Worm (Caenorhabditis elegans) whole organism, L1 larva: ENCODE measurements around the gene F22B3.5.

Source experiments
- aly-2 ChIP-seq: fragments of 150-350 bp; optimal IDR thresholded peaks from 2 replicates; lab custom pipeline; 2014; ENCODE audit warnings: missing biosample characterization, missing genetic modification characterization
- elt-2 ChIP-seq: sonication (generic microtip); optimal IDR thresholded peaks from 2 replicates; lab custom pipeline; 2016; ENCODE audit warnings: missing genetic modification characterization, mild to moderate bottlenecking, inconsistent platforms, missing compliant biosample characterization, missing genetic modification reagents
- fkh-10 ChIP-seq: sonication (generic microtip); optimal IDR thresholded peaks from 2 replicates; lab custom pipeline; 2017; ENCODE audit warnings: missing biosample characterization, missing genetic modification reagents, missing genetic modification characterization
- fos-1 ChIP-seq: fragments of 150-350 bp; optimal IDR thresholded peaks from 2 replicates; lab custom pipeline; 2014; ENCODE audit warnings: missing biosample characterization, missing genetic modification characterization
- lin-15B ChIP-seq: fragments of 150-350 bp; sonication (generic microtip); optimal IDR thresholded peaks from 3 replicates; lab custom pipeline; 2014; ENCODE audit warnings: missing biosample characterization, missing genetic modification characterization
- lsy-2 ChIP-seq, 2 experiments: fragments of 150-350 bp; optimal IDR thresholded peaks; 2 replicates each; lab custom pipeline; 2014; ENCODE audit warnings: missing biosample characterization in 2 of 2, missing genetic modification characterization in 2 of 2
- mdl-1 ChIP-seq, 2 experiments: fragments of 150-350 bp; optimal IDR thresholded peaks; 2 replicates each; lab custom pipeline; 2014 to 2017; ENCODE audit warnings: missing biosample characterization in 2 of 2, missing genetic modification characterization in 2 of 2, inconsistent platforms in 1 of 2
- snpc-4 ChIP-seq: fragments of 150-350 bp; optimal IDR thresholded peaks from 2 replicates; lab custom pipeline; 2014; ENCODE audit warnings: missing biosample characterization, missing genetic modification characterization
- sox-4 ChIP-seq: sonication (generic microtip); optimal IDR thresholded peaks from 2 replicates; lab custom pipeline; 2016; ENCODE audit warnings: missing genetic modification characterization, missing compliant biosample characterization
- unc-62 ChIP-seq: fragments of 150-350 bp; optimal IDR thresholded peaks from 2 replicates; lab custom pipeline; 2014; ENCODE audit warnings: missing biosample characterization, missing genetic modification reagents, missing genetic modification characterization
- vab-15 ChIP-seq: sonication (generic microtip); optimal IDR thresholded peaks from 2 replicates; lab custom pipeline; 2017; ENCODE audit warnings: missing genotype, mild to moderate bottlenecking, missing genetic modification characterization, missing compliant biosample characterization

- TF ChIP-seq elt-2 (no peak), lsy-2 (tag; optimal IDR thresholded peaks at IDR 0.05; lab: Kevin White, UChicago) (no peak), mdl-1 (tag; optimal IDR thresholded peaks at IDR 0.05; lab: Kevin White, UChicago) (no peak), aly-2 (tag; lab: Kevin White, UChicago) (no peak), snpc-4 (tag; lab: Kevin White, UChicago) (no peak), vab-15 (tag; lab: Kevin White, UChicago) (no peak), fos-1 (tag; lab: Kevin White, UChicago) (no peak), fkh-10 (GFP tag; lab: Kevin White, UChicago) (no peak), lin-15B (tag; lab: Kevin White, UChicago) (no peak), sox-4 (tag; lab: Kevin White, UChicago) (no peak), unc-62 (GFP tag; lab: Kevin White, UChicago) (no peak)
These were observed 21.6 kb upstream of the F22B3.5 start for ce11 chrIV:11438255-11438654.
